Fruit fly (Drosophila melanogaster) S2 (cell line): Measurements from ENCODE around the gene CG10300.

Experiments used
- CG8478 ChIP-seq: fragments of >200 bp; optimal IDR thresholded peaks from 2 replicates; lab custom pipeline; 2018
- CTCF ChIP-seq, 2 experiments: fragments of >200 bp; optimal IDR thresholded peaks; 2 replicates each; lab custom pipeline; 2018

CG10300 gene

dm6 chr3R:23735648-23736047 lies 24.3 kb downstream of the CG10300 start:
- TF ChIP-seq CTCF (optimal IDR thresholded peaks at IDR 0.05; lab: Kevin White, UChicago) (no peak), CG8478 (no peak)

- TF ChIP-seq CTCF (optimal IDR thresholded peaks at IDR 0.05; lab: Kevin White, UChicago) (no peak), CG8478 (no peak)
Observed at dm6 chr3R:23736365-23736764, 25.0 kb downstream of the CG10300 start.

dm6 chr3R:23737676-23738574 lies 26.6 kb downstream of the CG10300 start:
- TF ChIP-seq CTCF (optimal IDR thresholded peaks at IDR 0.05; lab: Kevin White, UChicago) = no peak
- TF ChIP-seq CG8478 = no peak

- no peak for TF ChIP-seq CTCF (optimal IDR thresholded peaks at IDR 0.05; lab: Kevin White, UChicago)
- TF ChIP-seq CG8478 = no peak
Observed at dm6 chr3R:23740968-23741367, 29.6 kb downstream of the CG10300 start.

dm6 chr3R:23747446-23747845 lies 36.1 kb downstream of the CG10300 start:
- no peak for TF ChIP-seq CTCF (optimal IDR thresholded peaks at IDR 0.05; lab: Kevin White, UChicago)
- TF ChIP-seq CG8478 = no peak

- TF ChIP-seq CG8478 = no peak
- peak in 1 of 2 experiments; percentile 4 for TF ChIP-seq CTCF (optimal IDR thresholded peaks at IDR 0.05; lab: Kevin White, UChicago)
Observed at dm6 chr3R:23752728-23753127, 41.4 kb downstream of the CG10300 start, which contains the start of the genes RanBP3 and Rpt5. TSS of gene RanBP3 (minus strand) at chr3R:23752834. TSS of gene Rpt5 (plus strand) at chr3R:23752876.

- TF ChIP-seq CG8478 (no peak), CTCF (optimal IDR thresholded peaks at IDR 0.05; lab: Kevin White, UChicago) (no peak)
Observed at dm6 chr3R:23757912-23758607, 46.7 kb downstream of the CG10300 start, which contains the start of the genes PTPMT1 and Hrd3. TSS of gene PTPMT1 (plus strand) at chr3R:23758339. TSS of gene Hrd3 (minus strand) at chr3R:23758557.

dm6 chr3R:23760219-23761018 lies 49.1 kb downstream of the CG10300 start, which contains the start of gene SdhD:
TSS of gene SdhD (minus strand) at chr3R:23760600.
- no peak for TF ChIP-seq CTCF (optimal IDR thresholded peaks at IDR 0.05; lab: Kevin White, UChicago)
- no peak for TF ChIP-seq CG8478
